Worm (Caenorhabditis elegans): ENCODE data around the gene nep-21.

ce11 chrV:14179947-14180346 lies 46.3 kb downstream of the nep-21 start, which contains the start of gene ZC376.8:
- TF ChIP-seq Y105C5A.15 (GFP tag; IDR thresholded peaks at IDR 0.05) (no peak), nhr-28 (tag; optimal IDR thresholded peaks at IDR 0.05) (no peak), ztf-11 (tag; optimal IDR thresholded peaks at IDR 0.05) (no peak)
